Fruit fly (Drosophila melanogaster) whole organism, embryonic: ENCODE measurements around the gene CG32260.

Source experiments
- CG17802 ChIP-seq: fragments of 200-800 bp; sonication (Bioruptor generic); optimal IDR thresholded peaks from 2 replicates; lab custom pipeline; 2018; ENCODE audit warnings: missing biosample characterization, mild to moderate bottlenecking, missing genetic modification characterization, moderate library complexity
- D19B ChIP-seq: fragments of 200-800 bp; sonication (Bioruptor generic); optimal IDR thresholded peaks from 2 replicates; lab custom pipeline; 2017; ENCODE audit warnings: missing biosample characterization, mild to moderate bottlenecking, missing genetic modification characterization
- NC2β ChIP-seq: fragments of 200-800 bp; sonication (Bioruptor generic); optimal IDR thresholded peaks from 2 replicates; lab custom pipeline; 2016; ENCODE audit warnings: missing biosample characterization, missing genetic modification characterization
- Sox102F ChIP-seq: fragments of 200-800 bp; sonication (Bioruptor generic); optimal IDR thresholded peaks from 2 replicates; lab custom pipeline; 2018; ENCODE audit warnings: missing biosample characterization, mild to moderate bottlenecking, missing genetic modification characterization, moderate library complexity

dm6 chr3L:4121589-4121988 is 20.6 kb upstream of the CG32260 start:
- TF ChIP-seq CG17802 (tag; lab: Kevin White, UChicago) = no peak
- no peak for TF ChIP-seq Sox102F
- no peak for TF ChIP-seq NC2β (GFP tag; lab: Kevin White, UChicago)
- TF ChIP-seq D19B = no peak
